Fruit fly (Drosophila melanogaster) whole organism, embryonic: ENCODE data around the gene odd.

Experiments used
- Abd-B ChIP-seq: fragments of 200-800 bp; sonication (Bioruptor generic); optimal IDR thresholded peaks from 2 replicates; lab custom pipeline; 2018; ENCODE audit warnings: missing biosample characterization, mild to moderate bottlenecking, missing genetic modification characterization, moderate library complexity
- CG10321 ChIP-seq: fragments of 200-800 bp; sonication (Bioruptor generic); IDR thresholded peaks from 2 replicates; pipeline ENCODE4 v1.3.6; 2022; ENCODE audit warnings: missing biosample characterization, missing genetic modification characterization
- CG13424 ChIP-seq: fragments of 200-800 bp; sonication (Bioruptor generic); optimal IDR thresholded peaks from 2 replicates; lab custom pipeline; 2019; ENCODE audit warnings: missing biosample characterization, mild to moderate bottlenecking, missing genetic modification characterization, moderate library complexity
- CG15479 ChIP-seq: fragments of 200-800 bp; sonication (Bioruptor generic); optimal IDR thresholded peaks from 3 replicates; lab custom pipeline; 2019; ENCODE audit warnings: missing biosample characterization, mild to moderate bottlenecking, missing genetic modification characterization, moderate library complexity
- CG16779 ChIP-seq: fragments of 200-800 bp; sonication (Bioruptor generic); IDR thresholded peaks from 2 replicates; pipeline ENCODE4 v1.3.6; 2022; ENCODE audit warnings: missing biosample characterization, missing genetic modification characterization
- CG1832 ChIP-seq: fragments of 200-800 bp; sonication (Bioruptor generic); optimal IDR thresholded peaks from 2 replicates; lab custom pipeline; 2017; ENCODE audit warnings: missing biosample characterization, mild to moderate bottlenecking, missing genetic modification characterization, inconsistent platforms
- CG2129 ChIP-seq: fragments of 200-800 bp; sonication (Bioruptor generic); IDR thresholded peaks from 2 replicates; pipeline ENCODE4 v1.3.6; 2022; ENCODE audit warnings: missing biosample characterization, missing genetic modification characterization; ENCODE audit not compliant: partially characterized antibody
- CG2889 ChIP-seq: fragments of 200-800 bp; sonication (Bioruptor generic); IDR thresholded peaks from 3 replicates; pipeline ENCODE4 v1.3.6; 2022; ENCODE audit warnings: missing biosample characterization, missing genetic modification characterization
- CG30403 ChIP-seq: fragments of 200-800 bp; sonication (Bioruptor generic); optimal IDR thresholded peaks from 3 replicates; lab custom pipeline; 2016; ENCODE audit warnings: missing biosample characterization, missing genetic modification characterization
- CG3838 ChIP-seq: fragments of 200-800 bp; sonication (Bioruptor generic); optimal IDR thresholded peaks from 3 replicates; lab custom pipeline; 2016; ENCODE audit warnings: missing biosample characterization, missing genetic modification characterization
- CG4617 ChIP-seq: fragments of 200-800 bp; sonication (Bioruptor generic); optimal IDR thresholded peaks from 3 replicates; lab custom pipeline; 2016; ENCODE audit warnings: missing biosample characterization, missing genetic modification characterization, borderline replicate concordance
- CG4730 ChIP-seq: fragments of 200-800 bp; sonication (Bioruptor generic); IDR thresholded peaks from 2 replicates; pipeline ENCODE4 v1.3.6; 2022; ENCODE audit warnings: missing biosample characterization, missing genetic modification characterization
- CG4854 ChIP-seq: fragments of 200-800 bp; sonication (Bioruptor generic); optimal IDR thresholded peaks from 2 replicates; lab custom pipeline; 2016; ENCODE audit warnings: missing biosample characterization, missing genetic modification characterization, inconsistent platforms
- CG5245 ChIP-seq: fragments of 200-800 bp; sonication (Bioruptor generic); optimal IDR thresholded peaks from 3 replicates; lab custom pipeline; 2016; ENCODE audit warnings: missing biosample characterization, missing genetic modification characterization
- CG6791 ChIP-seq: fragments of 200-800 bp; sonication (Bioruptor generic); IDR thresholded peaks from 3 replicates; pipeline ENCODE4 v1.3.6; 2022; ENCODE audit warnings: missing biosample characterization, missing genetic modification characterization; ENCODE audit not compliant: partially characterized antibody
- CG9609 ChIP-seq: fragments of 200-800 bp; sonication (Bioruptor generic); optimal IDR thresholded peaks from 3 replicates; lab custom pipeline; 2016; ENCODE audit warnings: missing biosample characterization, missing genetic modification characterization
- Chrac-16 ChIP-seq: fragments of 200-800 bp; sonication (Bioruptor generic); optimal IDR thresholded peaks from 3 replicates; lab custom pipeline; 2016; ENCODE audit warnings: missing biosample characterization, missing genetic modification characterization
- Fer3 ChIP-seq: fragments of 200-800 bp; sonication (Bioruptor generic); optimal IDR thresholded peaks from 2 replicates; lab custom pipeline; 2018; ENCODE audit warnings: missing biosample characterization, mild to moderate bottlenecking, missing genetic modification characterization, moderate library complexity
- Gug ChIP-seq: fragments of 200-800 bp; sonication (Bioruptor generic); IDR thresholded peaks from 4 replicates; pipeline ENCODE4 v1.3.6; 2022; ENCODE audit warnings: missing biosample characterization, missing genetic modification characterization
- HHEX ChIP-seq: fragments of 200-800 bp; sonication (Bioruptor generic); optimal IDR thresholded peaks from 3 replicates; lab custom pipeline; 2017; ENCODE audit warnings: missing biosample characterization, mild to moderate bottlenecking, missing genetic modification characterization, missing genetic modification reagents
- Hr51 ChIP-seq, 2 experiments: fragments of 200-800 bp; sonication (Bioruptor generic); optimal IDR thresholded peaks; 2 replicates in 1 of 2; 3 replicates in 1 of 2; lab custom pipeline; 2016 to 2018; ENCODE audit warnings: missing biosample characterization in 2 of 2, missing genetic modification characterization in 2 of 2, mild to moderate bottlenecking in 1 of 2, moderate library complexity in 1 of 2
- NFAT ChIP-seq: fragments of 200-800 bp; sonication (Bioruptor generic); IDR thresholded peaks from 2 replicates; pipeline ENCODE4 v1.3.6; 2022; ENCODE audit warnings: missing biosample characterization, missing genetic modification characterization
- Ravus ChIP-seq: fragments of 200-800 bp; sonication (Bioruptor generic); IDR thresholded peaks from 2 replicates; pipeline ENCODE4 v1.3.6; 2022; ENCODE audit warnings: missing biosample characterization, missing genetic modification characterization
- Rx ChIP-seq: fragments of 200-800 bp; sonication (Bioruptor generic); IDR thresholded peaks from 2 replicates; pipeline ENCODE4 v1.3.6; 2022; ENCODE audit warnings: missing biosample characterization, missing genetic modification characterization
- Stat92E ChIP-seq, 3 experiments: fragments of >200 bp in 2 of 3; fragments of 200-800 bp in 1 of 3; sonication (Bioruptor generic) in 1 of 3; optimal IDR thresholded peaks; 2 replicates each; lab custom pipeline; 2017 to 2019; ENCODE audit warnings: missing biosample characterization in 3 of 3, missing genetic modification characterization in 3 of 3, mild to moderate bottlenecking in 1 of 3, moderate library complexity in 1 of 3
- Taf1 ChIP-seq: fragments of 200-800 bp; sonication (Bioruptor generic); IDR thresholded peaks from 2 replicates; pipeline ENCODE4 v1.3.6; 2022; ENCODE audit warnings: missing biosample characterization, missing genetic modification characterization
- Tbp ChIP-seq: fragments of >200 bp; optimal IDR thresholded peaks from 2 replicates; lab custom pipeline; 2018; ENCODE audit warnings: missing biosample characterization, missing genetic modification characterization
- chinmo ChIP-seq: fragments of 200-800 bp; sonication (Bioruptor generic); IDR thresholded peaks from 4 replicates; pipeline ENCODE4 v1.3.6; 2022; ENCODE audit warnings: missing biosample characterization, missing genetic modification characterization; ENCODE audit not compliant: partially characterized antibody
- dati ChIP-seq: fragments of 200-800 bp; sonication (Bioruptor generic); IDR thresholded peaks from 2 replicates; pipeline ENCODE4 v1.3.6; 2022; ENCODE audit warnings: missing biosample characterization, missing genetic modification characterization
- disco-r ChIP-seq: fragments of 200-800 bp; sonication (Bioruptor generic); optimal IDR thresholded peaks from 2 replicates; lab custom pipeline; 2016; ENCODE audit warnings: missing biosample characterization, missing genetic modification characterization
- dm ChIP-seq: fragments of 200-800 bp; sonication (Bioruptor generic); optimal IDR thresholded peaks from 3 replicates; lab custom pipeline; 2016; ENCODE audit warnings: missing biosample characterization, missing genetic modification characterization
- dmrt99B ChIP-seq: fragments of 200-800 bp; sonication (Bioruptor generic); optimal IDR thresholded peaks from 2 replicates; lab custom pipeline; 2018; ENCODE audit warnings: missing biosample characterization, mild to moderate bottlenecking, missing genetic modification characterization, moderate library complexity
- dysf ChIP-seq: fragments of 200-800 bp; sonication (Bioruptor generic); IDR thresholded peaks from 3 replicates; pipeline ENCODE4 v1.3.6; 2022; ENCODE audit warnings: missing biosample characterization, missing genetic modification characterization
- grau ChIP-seq: fragments of 200-800 bp; optimal IDR thresholded peaks from 3 replicates; lab custom pipeline; 2019; ENCODE audit warnings: missing biosample characterization, mild to moderate bottlenecking, missing genetic modification characterization, moderate library complexity
- ind ChIP-seq: fragments of 200-800 bp; sonication (Bioruptor generic); optimal IDR thresholded peaks from 3 replicates; lab custom pipeline; 2016; ENCODE audit warnings: missing biosample characterization, missing genetic modification characterization
- jumu ChIP-seq: fragments of 200-800 bp; sonication (Bioruptor generic); optimal IDR thresholded peaks from 3 replicates; lab custom pipeline; 2016; ENCODE audit warnings: missing biosample characterization, missing genetic modification characterization
- klu ChIP-seq: fragments of 200-800 bp; sonication (Bioruptor generic); IDR thresholded peaks from 2 replicates; pipeline ENCODE4 v1.3.6; 2022; ENCODE audit warnings: missing biosample characterization, missing genetic modification characterization
- lab ChIP-seq: fragments of 200-800 bp; sonication (Bioruptor generic); optimal IDR thresholded peaks from 3 replicates; lab custom pipeline; 2017; ENCODE audit warnings: missing biosample characterization, missing genetic modification characterization, mild to moderate bottlenecking, moderate library complexity, missing genetic modification reagents
- lmd ChIP-seq: fragments of 200-800 bp; sonication (Bioruptor generic); IDR thresholded peaks from 2 replicates; pipeline ENCODE4 v1.3.6; 2022; ENCODE audit warnings: missing biosample characterization, missing genetic modification characterization
- maf-S ChIP-seq: fragments of 200-800 bp; sonication (Bioruptor generic); optimal IDR thresholded peaks from 2 replicates; lab custom pipeline; 2016; ENCODE audit warnings: missing biosample characterization, missing genetic modification characterization
- mld ChIP-seq: fragments of 200-800 bp; sonication (Bioruptor generic); IDR thresholded peaks from 3 replicates; pipeline ENCODE4 v1.3.6; 2022; ENCODE audit warnings: missing biosample characterization, missing genetic modification characterization; ENCODE audit not compliant: partially characterized antibody
- pb ChIP-seq: fragments of 200-800 bp; sonication (Bioruptor generic); optimal IDR thresholded peaks from 3 replicates; lab custom pipeline; 2016; ENCODE audit warnings: missing biosample characterization, missing genetic modification characterization
- sens ChIP-seq: fragments of 200-800 bp; sonication (Bioruptor generic); peaks from one replicate; lab custom pipeline; 2016; ENCODE audit warnings: missing biosample characterization, missing genetic modification characterization
- sug ChIP-seq: fragments of 200-800 bp; optimal IDR thresholded peaks from 2 replicates; lab custom pipeline; 2019; ENCODE audit warnings: missing biosample characterization, mild to moderate bottlenecking, missing genetic modification characterization, moderate library complexity
- tio ChIP-seq: fragments of 200-800 bp; sonication (Bioruptor generic); optimal IDR thresholded peaks from 2 replicates; lab custom pipeline; 2017; ENCODE audit warnings: missing biosample characterization, missing genetic modification characterization, inconsistent platforms
- ttk ChIP-seq: fragments of 200-800 bp; sonication (Bioruptor generic); IDR thresholded peaks from 2 replicates; pipeline ENCODE4 v2.1.2; 2022; ENCODE audit warnings: missing biosample characterization, missing genetic modification characterization
- zen2 ChIP-seq: fragments of 200-800 bp; sonication (Bioruptor generic); IDR thresholded peaks from 3 replicates; pipeline ENCODE4 v1.3.6; 2022; ENCODE audit warnings: missing biosample characterization, missing genetic modification characterization; ENCODE audit not compliant: partially characterized antibody
- zfh1 ChIP-seq: fragments of 200-800 bp; sonication (Bioruptor generic); IDR thresholded peaks from 3 replicates; pipeline ENCODE4 v1.3.6; 2022; ENCODE audit warnings: missing biosample characterization, missing genetic modification characterization
- zfh2 ChIP-seq: fragments of 200-800 bp; sonication (Bioruptor generic); optimal IDR thresholded peaks from 2 replicates; lab custom pipeline; 2016; ENCODE audit warnings: missing biosample characterization, missing genetic modification characterization

Gene odd

dm6 chr2L:3632047-3632880 lies 25.7 kb upstream of the odd start (continued):
- TF ChIP-seq Gug (GFP tag; lab: Robert Waterston, UW) (peak; percentile 95), tio (GFP tag; lab: Kevin White, UChicago) (peak; percentile 93), NFAT (GFP tag; lab: Robert Waterston, UW) (peak; percentile 97), Rx (GFP tag; lab: Robert Waterston, UW) (peak; percentile 97), zen2 (GFP tag; lab: Robert Waterston, UW) (peak; percentile 20), maf-S (GFP tag; lab: Kevin White, UChicago) (peak; percentile 97), zfh1 (GFP tag; lab: Robert Waterston, UW) (peak; percentile 97), pb (GFP tag; lab: Kevin White, UChicago) (peak; percentile 87), sug (tag; lab: Kevin White, UChicago) (peak; percentile 93), dati (GFP tag; lab: Robert Waterston, UW) (peak; percentile 90), chinmo (peak; percentile 94; the same call in 3 of the 4 replicates), dm (GFP tag; lab: Kevin White, UChicago) (peak; percentile 91), Stat92E (GFP tag; optimal IDR thresholded peaks at IDR 0.05; lab: Kevin White, UChicago) (peak in 1 of 3 experiments; percentile 94), dysf (GFP tag; lab: Robert Waterston, UW) (peak; percentile 97), klu (GFP tag; lab: Robert Waterston, UW) (peak; percentile 92), Fer3 (tag; lab: Kevin White, UChicago) (peak; percentile 99), CG4730 (GFP tag; lab: Robert Waterston, UW) (peak; percentile 97), disco-r (GFP tag; lab: Kevin White, UChicago) (peak; percentile 91), CG5245 (GFP tag; lab: Kevin White, UChicago) (peak; percentile 75), sens (GFP tag; lab: Kevin White, UChicago) (peak; percentile 100), Abd-B (GFP tag; lab: Kevin White, UChicago) (peak; percentile 89), Tbp (GFP tag; lab: Kevin White, UChicago) (no peak), CG4854 (GFP tag; lab: Kevin White, UChicago) (peak; percentile 90), CG9609 (peak; percentile 95), zfh2 (peak; percentile 89), Ravus (GFP tag; lab: Robert Waterston, UW) (peak; percentile 88), CG10321 (GFP tag; lab: Robert Waterston, UW) (peak; percentile 72), lab (GFP tag; lab: Kevin White, UChicago) (peak; percentile 99), Hr51 (GFP tag; optimal IDR thresholded peaks at IDR 0.05; lab: Kevin White, UChicago) (peak; percentile 95 to 98), lmd (peak; percentile 96), CG3838 (GFP tag; lab: Kevin White, UChicago) (peak; percentile 81), CG6791 (no peak), HHEX (GFP tag; lab: Kevin White, UChicago) (peak; percentile 99), Taf1 (GFP tag; lab: Robert Waterston, UW) (peak; percentile 92), mld (no peak), CG4617 (GFP tag; lab: Kevin White, UChicago) (peak; percentile 81), CG2889 (GFP tag; lab: Robert Waterston, UW) (peak; percentile 90), jumu (GFP tag; lab: Kevin White, UChicago) (peak; percentile 97), CG16779 (GFP tag; lab: Robert Waterston, UW) (peak; percentile 95), CG30403 (GFP tag; lab: Kevin White, UChicago) (peak; percentile 96), CG13424 (tag; lab: Kevin White, UChicago) (peak; percentile 94), CG1832 (GFP tag; lab: Kevin White, UChicago) (no peak), dmrt99B (tag; lab: Kevin White, UChicago) (peak; percentile 98), ind (GFP tag; lab: Kevin White, UChicago) (peak; percentile 99), CG15479 (GFP tag; lab: Kevin White, UChicago) (peak; percentile 64), ttk (GFP tag; lab: Robert Waterston, UW) (peak; percentile 93), grau (tag; lab: Kevin White, UChicago) (peak; percentile 95), CG2129 (no peak), Chrac-16 (GFP tag; lab: Kevin White, UChicago) (peak; percentile 94)
